Worm (Caenorhabditis elegans): Measurements from ENCODE around the gene D1014.6.

DNA sequence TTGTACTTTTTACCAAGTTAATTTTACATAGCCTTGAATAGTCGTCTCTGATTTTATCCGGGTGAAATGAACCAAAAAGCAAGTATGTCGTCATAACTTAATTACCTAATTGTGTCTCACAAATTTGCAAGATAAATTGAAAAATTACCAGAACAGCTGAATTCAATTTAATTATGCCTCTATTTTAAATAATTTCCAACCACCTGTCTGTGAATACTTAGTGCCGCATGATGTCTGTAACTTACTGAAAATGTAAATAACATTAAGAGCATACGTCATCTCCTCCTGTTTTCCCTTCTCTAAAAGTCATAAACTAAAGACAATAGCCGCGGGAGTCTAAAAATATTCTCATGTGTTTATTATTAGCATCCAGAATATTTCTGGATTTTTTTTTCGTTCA lies 49.3 kb downstream of the D1014.6 start:
- TF ChIP-seq lin-35 (GFP tag; optimal IDR thresholded peaks at IDR 0.05) (no peak), egl-27 (tag; optimal IDR thresholded peaks at IDR 0.05) (no peak), ztf-4 (tag; optimal IDR thresholded peaks at IDR 0.05) (no peak), elt-3 (tag; optimal IDR thresholded peaks at IDR 0.05) (no peak), unc-62 (GFP tag; optimal IDR thresholded peaks at IDR 0.05) (no peak), ets-5 (GFP tag; IDR thresholded peaks at IDR 0.05) (no peak), skn-1 (tag; optimal IDR thresholded peaks at IDR 0.05) (no peak), fkh-8 (tag; optimal IDR thresholded peaks at IDR 0.05) (peak; percentile 52), tbx-2 (tag; optimal IDR thresholded peaks at IDR 0.05) (no peak), efl-3 (GFP tag; optimal IDR thresholded peaks at IDR 0.05) (no peak), lin-13 (GFP tag; optimal IDR thresholded peaks at IDR 0.05) (no peak), ceh-88 (GFP tag; IDR thresholded peaks at IDR 0.05) (no peak), nhr-237 (tag; optimal IDR thresholded peaks at IDR 0.05) (no peak), C34B4.2 (tag; optimal IDR thresholded peaks at IDR 0.05) (no peak)
